Fruit fly (Drosophila melanogaster) S2 (cell line): ENCODE results near the gene CG31229.

Source experiments
- CG8478 ChIP-seq: fragments of >200 bp; optimal IDR thresholded peaks from 2 replicates; lab custom pipeline; 2018
- CTCF ChIP-seq, 2 experiments: fragments of >200 bp; optimal IDR thresholded peaks; 2 replicates each; lab custom pipeline; 2018

CG31229 gene

DNA sequence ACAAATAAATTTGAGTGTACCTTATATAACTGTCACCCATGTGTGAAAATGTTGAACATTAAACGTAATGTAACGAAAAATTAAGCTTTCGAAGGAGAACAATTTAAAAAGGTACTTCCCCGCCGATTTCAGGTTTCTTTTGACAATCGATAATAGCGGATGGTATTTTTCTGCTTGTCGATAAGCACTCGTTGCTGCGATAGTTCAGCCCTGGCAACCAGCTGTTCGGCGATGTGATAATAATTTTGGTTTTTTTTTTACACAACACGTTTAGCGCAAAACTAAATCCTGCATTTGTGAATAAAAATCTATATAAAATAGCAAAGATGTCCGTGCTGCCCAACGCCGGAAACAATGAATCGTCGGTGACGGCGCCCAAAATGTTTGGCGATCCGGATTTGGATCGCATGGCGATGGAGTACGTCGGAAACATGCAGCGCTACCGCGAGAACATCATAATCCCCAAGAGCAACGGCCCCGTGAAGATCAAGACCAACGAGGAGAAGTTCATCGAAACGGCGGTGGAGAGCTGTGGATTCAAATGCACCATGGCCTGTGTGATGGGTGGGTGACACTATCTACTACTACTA is at the start of gene CG31229:
Gene CG31229, plus strand, starts transcription at position 194 of the 590 bp plus-strand sequence.
- no peak for TF ChIP-seq CTCF (optimal IDR thresholded peaks at IDR 0.05; lab: Kevin White, UChicago)
- TF ChIP-seq CG8478 (lab: Kevin White, UChicago): no peak

DNA sequence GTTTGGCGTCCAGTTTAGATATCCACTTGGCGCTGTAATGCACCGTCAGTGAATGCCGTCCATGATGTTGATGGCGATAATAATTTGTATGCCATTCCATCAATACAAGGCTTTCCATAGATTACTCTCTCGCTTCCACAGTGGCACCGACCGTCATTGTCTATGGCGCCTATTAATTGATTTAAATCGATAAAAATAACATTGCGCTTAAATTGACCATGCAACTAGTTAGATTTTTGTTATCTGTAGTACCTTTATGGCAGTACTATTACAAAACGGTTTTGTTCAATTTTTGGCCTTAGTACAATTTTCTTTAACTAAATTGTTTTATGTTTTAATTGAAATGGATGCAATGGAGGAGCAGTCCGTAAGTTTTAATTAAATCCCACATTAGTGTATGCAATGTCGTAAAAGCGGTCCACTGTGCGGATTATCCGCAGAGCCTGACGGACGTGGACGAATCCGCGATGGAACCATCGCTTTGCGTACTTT is 48.2 kb upstream of the CG31229 start:
- TF ChIP-seq CG8478 (lab: Kevin White, UChicago) (no peak), CTCF (optimal IDR thresholded peaks at IDR 0.05; lab: Kevin White, UChicago) (no peak)

DNA sequence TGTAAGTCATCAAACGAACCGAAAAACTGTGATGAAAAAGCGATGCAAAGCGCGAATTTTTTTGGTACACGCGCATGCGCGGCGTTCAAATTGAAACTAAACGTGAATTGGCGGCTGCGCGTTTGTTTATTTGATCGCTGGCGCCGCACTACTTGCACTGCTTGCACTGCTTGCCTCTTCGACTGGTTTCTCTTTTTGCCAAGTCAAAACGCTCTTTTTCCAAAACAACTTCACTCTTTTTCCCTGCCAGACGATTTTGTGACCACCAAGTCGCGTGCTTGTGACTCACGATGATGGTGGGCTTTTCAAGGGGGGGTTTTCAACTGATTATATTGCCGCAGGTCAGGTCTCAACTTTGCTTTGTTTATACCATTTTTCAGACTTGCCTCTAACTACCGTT is 46.4 kb upstream of the CG31229 start, which contains the start of gene CG14304:
Gene CG14304, minus strand, starts transcription at position 98 of the 400 bp plus-strand sequence.
- no peak for TF ChIP-seq CG8478 (lab: Kevin White, UChicago)
- peak; percentile 6 to 18 for TF ChIP-seq CTCF (optimal IDR thresholded peaks at IDR 0.05; lab: Kevin White, UChicago)

- TF ChIP-seq CG8478 (lab: Kevin White, UChicago) (no peak), CTCF (optimal IDR thresholded peaks at IDR 0.05; lab: Kevin White, UChicago) (no peak)
Observed at dm6 chr3R:18624541-18624940, 43.1 kb upstream of the CG31229 start.

dm6 chr3R:18628311-18628811 is 39.3 kb upstream of the CG31229 start:
- no peak for TF ChIP-seq CTCF (optimal IDR thresholded peaks at IDR 0.05; lab: Kevin White, UChicago)
- TF ChIP-seq CG8478 (lab: Kevin White, UChicago): no peak

DNA sequence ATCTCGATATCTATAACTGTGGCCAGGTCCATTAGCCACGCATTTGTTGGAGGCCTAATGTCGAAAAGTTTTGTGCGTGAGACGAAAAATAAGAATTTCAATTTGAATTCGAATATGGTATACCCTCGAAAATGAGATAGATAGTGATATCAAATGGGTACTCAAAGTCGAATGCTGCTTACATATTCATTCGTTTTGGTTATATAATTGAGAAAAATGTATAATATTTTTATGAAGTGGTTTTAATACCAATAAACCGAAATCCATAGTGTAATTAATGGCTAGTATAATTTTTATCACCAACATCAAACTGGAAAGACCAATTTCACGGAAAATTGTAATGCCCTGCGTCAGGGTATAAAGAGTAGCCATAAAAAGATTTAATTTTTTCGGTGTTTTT is 34.6 kb upstream of the CG31229 start:
- TF ChIP-seq CG8478 (lab: Kevin White, UChicago): no peak
- no peak for TF ChIP-seq CTCF (optimal IDR thresholded peaks at IDR 0.05; lab: Kevin White, UChicago)

- TF ChIP-seq CG8478 (lab: Kevin White, UChicago) (no peak), CTCF (optimal IDR thresholded peaks at IDR 0.05; lab: Kevin White, UChicago) (no peak)
Observed at dm6 chr3R:18639662-18640061, 28.0 kb upstream of the CG31229 start.

DNA sequence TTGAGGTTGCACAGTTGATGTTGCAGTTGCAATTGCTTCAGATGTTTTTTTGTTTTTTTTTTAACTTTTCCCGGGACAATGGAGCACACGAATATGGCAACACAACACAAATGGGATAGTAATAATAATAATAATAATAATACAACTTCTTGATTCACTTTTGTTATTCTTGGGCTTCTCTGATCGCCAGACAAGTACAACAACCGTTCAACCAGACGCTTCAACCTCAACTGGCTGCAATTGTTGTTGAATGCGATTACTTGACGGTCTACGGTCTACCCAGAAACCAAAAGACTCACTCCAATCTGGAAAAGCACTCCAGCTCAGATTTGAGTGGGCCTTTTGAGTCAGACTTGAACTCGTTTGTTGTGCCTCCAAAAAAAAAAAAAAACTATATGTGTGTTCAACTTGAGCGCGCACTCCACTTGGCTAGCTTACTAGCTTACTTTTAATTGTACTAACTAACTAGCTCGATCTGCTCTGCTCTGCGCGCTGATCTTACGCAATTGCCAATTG is 26.4 kb upstream of the CG31229 start, which contains the start of gene CG14301:
Gene CG14301, minus strand, starts transcription at position 216 of the 516 bp plus-strand sequence.
- TF ChIP-seq CG8478 (lab: Kevin White, UChicago) (no peak), CTCF (optimal IDR thresholded peaks at IDR 0.05; lab: Kevin White, UChicago) (no peak)

- TF ChIP-seq CG8478 (lab: Kevin White, UChicago) (no peak), CTCF (optimal IDR thresholded peaks at IDR 0.05; lab: Kevin White, UChicago) (no peak)
Observed at dm6 chr3R:18643646-18644045, 24.0 kb upstream of the CG31229 start.

dm6 chr3R:18658380-18658944 is 9.2 kb upstream of the CG31229 start:
- TF ChIP-seq CTCF (optimal IDR thresholded peaks at IDR 0.05; lab: Kevin White, UChicago): no peak
- TF ChIP-seq CG8478 (lab: Kevin White, UChicago): no peak

DNA sequence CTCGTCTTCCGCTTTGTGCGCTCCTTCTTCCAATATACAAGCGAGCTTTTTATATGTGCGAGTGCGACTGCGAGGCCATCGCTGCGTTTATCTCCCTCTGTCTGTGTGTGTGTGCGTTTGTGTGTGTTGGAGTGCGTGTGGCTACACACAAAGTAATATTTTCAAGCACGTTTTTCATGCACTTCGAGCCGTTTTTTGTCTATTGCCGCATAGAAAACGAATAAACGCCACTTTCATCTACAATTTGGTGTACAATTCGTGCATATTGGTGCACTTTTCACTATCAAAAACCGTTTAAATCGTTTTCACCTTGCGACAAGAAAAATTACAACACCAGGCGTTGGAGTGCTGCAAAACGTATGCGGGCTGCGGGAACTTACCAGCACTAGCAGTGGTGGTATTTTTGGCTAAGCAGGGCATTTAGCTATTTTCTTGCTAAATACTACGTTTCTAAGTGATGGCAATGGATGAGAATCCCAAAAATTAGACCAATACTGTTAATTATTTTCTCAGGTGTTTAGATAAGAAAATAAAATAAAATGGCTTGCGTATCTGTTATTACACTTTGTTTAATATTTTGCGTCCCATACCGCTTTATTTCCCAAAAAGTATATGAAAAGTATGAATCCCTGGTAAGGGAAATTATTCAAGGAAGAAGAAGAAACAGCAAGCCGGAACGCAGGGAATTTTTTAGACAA is 8.6 kb upstream of the CG31229 start, which contains the start of the genes CG31224 and CstF64:
Gene CG31224, minus strand, starts transcription at position 365 of the 698 bp plus-strand sequence.
Gene CstF64, plus strand, starts transcription at position 674 of the 698 bp plus-strand sequence.
- TF ChIP-seq CTCF (optimal IDR thresholded peaks at IDR 0.05; lab: Kevin White, UChicago) (no peak), CG8478 (lab: Kevin White, UChicago) (no peak)

DNA sequence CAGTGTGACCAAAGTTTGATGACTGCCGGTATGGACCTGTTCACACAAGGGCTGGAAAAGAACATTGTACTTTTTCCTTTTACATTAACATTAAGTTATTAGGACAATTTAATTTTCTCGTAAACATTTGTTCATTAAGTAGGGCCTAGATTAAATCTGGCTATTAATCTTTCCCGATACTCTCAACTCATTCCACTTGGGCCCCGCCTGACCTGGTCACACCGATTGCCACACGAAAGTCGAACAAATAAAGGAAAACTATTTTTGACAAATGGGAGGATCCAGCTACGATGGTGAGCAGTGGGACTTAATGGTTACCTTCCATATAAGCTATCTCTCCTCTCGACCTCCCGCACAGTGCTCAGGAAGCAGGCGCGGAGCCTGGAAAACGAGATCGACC is 4.1 kb upstream of the CG31229 start, which contains the start of the genes Cpsf73 and Gos28:
Gene Cpsf73, minus strand, starts transcription at position 28 of the 400 bp plus-strand sequence.
Gene Gos28, plus strand, starts transcription at position 214 of the 400 bp plus-strand sequence.
- TF ChIP-seq CTCF (optimal IDR thresholded peaks at IDR 0.05; lab: Kevin White, UChicago): peak in 1 of 2 experiments; percentile 18
- no peak for TF ChIP-seq CG8478 (lab: Kevin White, UChicago)

DNA sequence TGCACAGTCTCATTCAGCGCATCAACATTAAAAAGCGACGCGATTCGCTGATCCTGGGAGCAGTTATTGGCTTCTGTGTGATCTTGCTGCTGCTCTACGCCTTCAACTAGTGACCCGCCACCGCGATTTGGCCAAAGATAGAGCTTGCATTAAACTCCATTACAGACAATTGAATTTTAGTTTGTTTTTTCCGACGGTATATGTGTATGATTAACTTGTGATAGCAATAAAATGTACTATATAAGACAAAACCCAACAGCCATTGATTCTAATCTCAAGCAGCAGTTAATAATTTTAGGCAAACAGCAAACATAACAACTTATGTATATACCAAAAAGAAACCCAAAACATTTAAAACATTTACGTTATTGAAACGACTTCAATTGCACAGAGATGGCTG is 2.6 kb upstream of the CG31229 start, which contains the start of gene CG31231:
Gene CG31231, plus strand, starts transcription at position 301 of the 400 bp plus-strand sequence.
- TF ChIP-seq CTCF (optimal IDR thresholded peaks at IDR 0.05; lab: Kevin White, UChicago) (no peak), CG8478 (lab: Kevin White, UChicago) (no peak)

- no peak for TF ChIP-seq CG8478 (lab: Kevin White, UChicago)
- no peak for TF ChIP-seq CTCF (optimal IDR thresholded peaks at IDR 0.05; lab: Kevin White, UChicago)
Observed at dm6 chr3R:18669152-18669551, 1.5 kb downstream of the CG31229 start, which contains the start of gene CG7702. Gene CG7702, plus strand, starts transcription at chr3R:18669390.
